Fruit fly (Drosophila melanogaster) whole organism, embryonic: ENCODE data around the gene CG32983.

Experiments
- Abd-B ChIP-seq: fragments of 200-800 bp; sonication (Bioruptor generic); optimal IDR thresholded peaks from 2 replicates; lab custom pipeline; 2018; ENCODE audit warnings: missing biosample characterization, mild to moderate bottlenecking, missing genetic modification characterization, moderate library complexity
- CG10366 ChIP-seq: fragments of 200-800 bp; sonication (Bioruptor generic); IDR thresholded peaks from 2 replicates; pipeline ENCODE4 v1.3.6; 2022; ENCODE audit warnings: missing biosample characterization, missing genetic modification characterization
- CG11093 ChIP-seq: fragments of 200-800 bp; sonication (Bioruptor generic); IDR thresholded peaks from 3 replicates; pipeline ENCODE4 v1.3.6; 2022; ENCODE audit warnings: missing biosample characterization, missing genetic modification characterization
- CG11504 ChIP-seq: fragments of 200-800 bp; sonication (Bioruptor generic); optimal IDR thresholded peaks from 3 replicates; lab custom pipeline; 2019; ENCODE audit warnings: missing biosample characterization, mild to moderate bottlenecking, missing genetic modification characterization, moderate library complexity
- CG12219 ChIP-seq: fragments of 200-800 bp; sonication (Bioruptor generic); optimal IDR thresholded peaks from 3 replicates; lab custom pipeline; 2018; ENCODE audit warnings: missing biosample characterization, mild to moderate bottlenecking, missing genetic modification characterization
- CG14014 ChIP-seq: fragments of 200-800 bp; sonication (Bioruptor generic); IDR thresholded peaks from 2 replicates; pipeline ENCODE4 v1.3.6; 2022; ENCODE audit warnings: missing biosample characterization, missing genetic modification characterization
- CG15696 ChIP-seq: fragments of 200-800 bp; sonication (Bioruptor generic); optimal IDR thresholded peaks from 2 replicates; lab custom pipeline; 2019; ENCODE audit warnings: missing biosample characterization, mild to moderate bottlenecking, missing genetic modification characterization, moderate library complexity
- CG16813 ChIP-seq: fragments of 200-800 bp; sonication (Bioruptor generic); IDR thresholded peaks from 3 replicates; pipeline ENCODE4 v1.3.6; 2022; ENCODE audit warnings: missing biosample characterization, missing genetic modification characterization; ENCODE audit not compliant: partially characterized antibody
- CG17359 ChIP-seq: fragments of 200-800 bp; sonication (Bioruptor generic); optimal IDR thresholded peaks from 3 replicates; lab custom pipeline; 2018; ENCODE audit warnings: missing biosample characterization, mild to moderate bottlenecking, missing genetic modification characterization, moderate library complexity
- CG2199 ChIP-seq: fragments of 200-800 bp; sonication (Bioruptor generic); IDR thresholded peaks from 3 replicates; pipeline ENCODE4 v1.3.6; 2022; ENCODE audit warnings: missing biosample characterization, missing genetic modification characterization
- CG2202 ChIP-seq: fragments of 200-800 bp; sonication (Bioruptor generic); optimal IDR thresholded peaks from 2 replicates; lab custom pipeline; 2018; ENCODE audit warnings: missing biosample characterization, mild to moderate bottlenecking, missing genetic modification characterization
- CG30431 ChIP-seq: fragments of 200-800 bp; sonication (Bioruptor generic); optimal IDR thresholded peaks from 2 replicates; lab custom pipeline; 2017; ENCODE audit warnings: missing biosample characterization, missing genetic modification characterization
- CG31365 ChIP-seq: fragments of 200-800 bp; sonication (Bioruptor generic); optimal IDR thresholded peaks from 2 replicates; lab custom pipeline; 2018; ENCODE audit warnings: missing biosample characterization, mild to moderate bottlenecking, missing genetic modification characterization
- CG33213 ChIP-seq: fragments of 200-800 bp; sonication (Bioruptor generic); optimal IDR thresholded peaks from 3 replicates; lab custom pipeline; 2016; ENCODE audit warnings: missing biosample characterization, missing genetic modification characterization
- CG8478 ChIP-seq: fragments of >200 bp; optimal IDR thresholded peaks from 2 replicates; lab custom pipeline; 2018
- CrebB ChIP-seq: fragments of 200-800 bp; sonication (Bioruptor generic); optimal IDR thresholded peaks from 3 replicates; lab custom pipeline; 2018; ENCODE audit warnings: missing biosample characterization, mild to moderate bottlenecking, missing genetic modification characterization
- Doc3 ChIP-seq: fragments of 200-800 bp; sonication (Bioruptor generic); IDR thresholded peaks from 3 replicates; pipeline ENCODE4 v1.3.6; 2022; ENCODE audit warnings: missing biosample characterization, missing genetic modification characterization; ENCODE audit not compliant: partially characterized antibody
- E2f2 ChIP-seq: fragments of 200-800 bp; sonication (Bioruptor generic); IDR thresholded peaks from 2 replicates; pipeline ENCODE4 v1.3.6; 2022; ENCODE audit warnings: missing biosample characterization, missing genetic modification characterization
- HmgZ ChIP-seq: fragments of 200-800 bp; sonication (Bioruptor generic); optimal IDR thresholded peaks from 2 replicates; lab custom pipeline; 2018; ENCODE audit warnings: missing biosample characterization, mild to moderate bottlenecking, missing genetic modification characterization
- Hr3 ChIP-seq: fragments of 200-800 bp; sonication (Bioruptor generic); optimal IDR thresholded peaks from 3 replicates; lab custom pipeline; 2016; ENCODE audit warnings: missing biosample characterization, missing genetic modification characterization
- Lim3 ChIP-seq: fragments of 200-800 bp; sonication (Bioruptor generic); IDR thresholded peaks from 2 replicates; pipeline ENCODE4 v1.3.6; 2022; ENCODE audit warnings: missing biosample characterization, missing genetic modification characterization
- NK7.1 ChIP-seq: fragments of 200-800 bp; sonication (Bioruptor generic); optimal IDR thresholded peaks from 3 replicates; lab custom pipeline; 2016; ENCODE audit warnings: missing biosample characterization, missing genetic modification characterization
- Nf-YB ChIP-seq: fragments of 200-800 bp; sonication (Bioruptor generic); optimal IDR thresholded peaks from 3 replicates; lab custom pipeline; 2019; ENCODE audit warnings: missing biosample characterization, mild to moderate bottlenecking, missing genetic modification characterization, moderate library complexity
- Nf-YC ChIP-seq: fragments of 200-800 bp; optimal IDR thresholded peaks from 3 replicates; lab custom pipeline; 2019; ENCODE audit warnings: missing biosample characterization, mild to moderate bottlenecking, missing genetic modification characterization, moderate library complexity
- Opbp ChIP-seq: fragments of 200-800 bp; sonication (Bioruptor generic); IDR thresholded peaks from 3 replicates; pipeline ENCODE4 v1.3.6; 2022; ENCODE audit warnings: missing biosample characterization, missing genetic modification characterization; ENCODE audit not compliant: partially characterized antibody
- Six4 ChIP-seq: fragments of 200-800 bp; sonication (Bioruptor generic); optimal IDR thresholded peaks from 2 replicates; lab custom pipeline; 2016; ENCODE audit warnings: missing biosample characterization, missing genetic modification characterization
- Stat92E ChIP-seq, 3 experiments: fragments of >200 bp in 2 of 3; fragments of 200-800 bp in 1 of 3; sonication (Bioruptor generic) in 1 of 3; optimal IDR thresholded peaks; 2 replicates each; lab custom pipeline; 2017 to 2019; ENCODE audit warnings: missing biosample characterization in 3 of 3, missing genetic modification characterization in 3 of 3, mild to moderate bottlenecking in 1 of 3, moderate library complexity in 1 of 3
- Taf1 ChIP-seq: fragments of 200-800 bp; sonication (Bioruptor generic); IDR thresholded peaks from 2 replicates; pipeline ENCODE4 v1.3.6; 2022; ENCODE audit warnings: missing biosample characterization, missing genetic modification characterization
- Usf ChIP-seq: fragments of 200-800 bp; sonication (Bioruptor generic); optimal IDR thresholded peaks from 2 replicates; lab custom pipeline; 2017; ENCODE audit warnings: missing genotype, missing biosample characterization, missing genetic modification characterization
- amos ChIP-seq: fragments of 200-800 bp; sonication (Bioruptor generic); IDR thresholded peaks from 2 replicates; pipeline ENCODE4 v1.3.6; 2022; ENCODE audit warnings: missing biosample characterization, missing genetic modification characterization; ENCODE audit not compliant: partially characterized antibody
- chn ChIP-seq: fragments of 200-800 bp; sonication (Bioruptor generic); optimal IDR thresholded peaks from 2 replicates; lab custom pipeline; 2016; ENCODE audit warnings: missing biosample characterization, missing genetic modification characterization
- crol ChIP-seq: fragments of 200-800 bp; sonication (Bioruptor generic); IDR thresholded peaks from 2 replicates; pipeline ENCODE4 v1.3.6; 2022; ENCODE audit warnings: missing biosample characterization, missing genetic modification characterization
- da ChIP-seq: fragments of 200-800 bp; sonication (Bioruptor generic); optimal IDR thresholded peaks from 2 replicates; lab custom pipeline; 2016; ENCODE audit warnings: missing biosample characterization, missing genetic modification characterization
- danr ChIP-seq: fragments of 200-800 bp; sonication (Bioruptor generic); IDR thresholded peaks from 2 replicates; pipeline ENCODE4 v1.3.6; 2022; ENCODE audit warnings: missing biosample characterization, missing genetic modification characterization
- fru ChIP-seq: fragments of >200 bp; optimal IDR thresholded peaks from 2 replicates; lab custom pipeline; 2017
- gce ChIP-seq: fragments of 200-800 bp; sonication (Bioruptor generic); IDR thresholded peaks from 3 replicates; pipeline ENCODE4 v1.3.6; 2022; ENCODE audit warnings: missing biosample characterization, missing genetic modification characterization
- gsb-n ChIP-seq: fragments of 200-800 bp; sonication (Bioruptor generic); optimal IDR thresholded peaks from 3 replicates; lab custom pipeline; 2018; ENCODE audit warnings: missing biosample characterization, mild to moderate bottlenecking, missing genetic modification characterization
- lab ChIP-seq: fragments of 200-800 bp; sonication (Bioruptor generic); optimal IDR thresholded peaks from 3 replicates; lab custom pipeline; 2017; ENCODE audit warnings: missing biosample characterization, missing genetic modification characterization, mild to moderate bottlenecking, moderate library complexity, missing genetic modification reagents
- lbe ChIP-seq: fragments of 200-800 bp; sonication (Bioruptor generic); optimal IDR thresholded peaks from 2 replicates; lab custom pipeline; 2016; ENCODE audit warnings: missing biosample characterization, mild to moderate bottlenecking, missing genetic modification characterization
- nmo ChIP-seq: fragments of 200-800 bp; sonication (Bioruptor generic); optimal IDR thresholded peaks from 2 replicates; lab custom pipeline; 2018; ENCODE audit warnings: missing biosample characterization, mild to moderate bottlenecking, missing genetic modification characterization, moderate library complexity
- org-1 ChIP-seq: fragments of 200-800 bp; sonication (Bioruptor generic); optimal IDR thresholded peaks from 2 replicates; lab custom pipeline; 2017; ENCODE audit warnings: missing biosample characterization, missing genetic modification characterization
- pb ChIP-seq: fragments of 200-800 bp; sonication (Bioruptor generic); optimal IDR thresholded peaks from 3 replicates; lab custom pipeline; 2016; ENCODE audit warnings: missing biosample characterization, missing genetic modification characterization
- ro ChIP-seq: fragments of 200-800 bp; sonication (Bioruptor generic); IDR thresholded peaks from 2 replicates; pipeline ENCODE4 v1.3.6; 2022; ENCODE audit warnings: missing biosample characterization, missing genetic modification characterization
- slbo ChIP-seq: fragments of 200-800 bp; sonication (Bioruptor generic); IDR thresholded peaks from 2 replicates; pipeline ENCODE4 v1.3.6; 2022; ENCODE audit warnings: missing biosample characterization, missing genetic modification characterization
- sob ChIP-seq: fragments of 200-800 bp; sonication (Bioruptor generic); IDR thresholded peaks from 2 replicates; pipeline ENCODE4 v1.3.6; 2022; ENCODE audit warnings: missing biosample characterization, missing genetic modification characterization

Gene CG32983

DNA sequence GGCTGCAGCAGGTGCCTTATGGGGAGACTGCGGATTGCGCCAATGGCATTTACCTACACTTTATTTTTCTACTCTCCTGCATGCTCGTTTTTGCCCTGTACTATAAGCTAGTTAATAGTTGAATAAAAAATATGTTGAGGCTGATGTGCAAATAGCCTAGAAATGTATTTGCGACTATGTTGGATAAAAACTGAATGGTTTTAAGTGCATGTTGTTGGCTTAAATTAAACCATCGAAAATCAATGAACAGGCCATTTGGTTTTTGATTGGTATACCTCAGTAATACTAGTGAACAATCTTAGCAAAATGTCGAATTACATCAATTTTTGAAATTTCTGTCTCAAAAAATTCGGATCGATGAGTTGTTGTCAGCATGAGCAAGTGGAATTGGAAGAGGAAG lies at the start of gene CG32983:
Gene CG32983 (plus strand): TSS at position 301 of the 400 bp plus-strand sequence.
- no peak for TF ChIP-seq danr (GFP tag; lab: Robert Waterston, UW)
- TF ChIP-seq Hr3 (GFP tag; lab: Kevin White, UChicago): no peak
- TF ChIP-seq Taf1 (GFP tag; lab: Robert Waterston, UW): no peak
- TF ChIP-seq CG15696: no peak
- TF ChIP-seq fru (lab: Kevin White, UChicago): no peak
- TF ChIP-seq Lim3 (GFP tag; lab: Robert Waterston, UW): no peak
- no peak for TF ChIP-seq Six4 (GFP tag; lab: Kevin White, UChicago)
- no peak for TF ChIP-seq Usf
- TF ChIP-seq E2f2 (GFP tag; lab: Robert Waterston, UW): no peak
- TF ChIP-seq CG30431 (GFP tag; lab: Kevin White, UChicago): no peak
- no peak for TF ChIP-seq CG33213
- TF ChIP-seq CG11093: no peak
- TF ChIP-seq Doc3 (GFP tag; lab: Robert Waterston, UW): no peak
- TF ChIP-seq Stat92E (GFP tag; optimal IDR thresholded peaks at IDR 0.05; lab: Kevin White, UChicago): no peak
- TF ChIP-seq CG14014 (GFP tag; lab: Robert Waterston, UW): no peak
- TF ChIP-seq ro (GFP tag; lab: Robert Waterston, UW): no peak
- no peak for TF ChIP-seq lbe (GFP tag; lab: Kevin White, UChicago)
- TF ChIP-seq CG17359: no peak

DNA sequence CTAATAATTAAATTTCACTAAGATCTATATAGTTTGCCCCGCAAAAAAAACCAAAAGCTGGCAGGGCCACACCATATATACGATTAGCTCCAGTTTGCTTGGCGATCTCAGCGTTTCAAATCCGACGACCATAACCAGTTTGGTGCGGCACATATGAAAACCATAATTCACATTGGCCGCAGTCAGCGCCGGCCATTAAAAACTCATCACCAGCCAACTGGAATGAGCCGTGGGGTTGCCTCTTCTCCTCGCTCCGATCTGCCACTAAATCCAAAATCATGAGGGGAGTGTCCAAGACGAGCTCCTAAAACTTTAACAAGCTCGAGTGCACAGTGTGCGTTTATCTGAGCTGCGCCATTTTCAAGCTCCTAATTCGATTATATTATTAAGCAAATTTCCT lies 48.3 kb upstream of the CG32983 start:
- TF ChIP-seq gsb-n (tag; lab: Kevin White, UChicago): peak; percentile 0
- peak; percentile 80 for TF ChIP-seq Nf-YC (tag; lab: Kevin White, UChicago)
- no peak for TF ChIP-seq CG8478 (lab: Kevin White, UChicago)
- peak; percentile 90 for TF ChIP-seq Nf-YB (GFP tag; lab: Kevin White, UChicago)

DNA sequence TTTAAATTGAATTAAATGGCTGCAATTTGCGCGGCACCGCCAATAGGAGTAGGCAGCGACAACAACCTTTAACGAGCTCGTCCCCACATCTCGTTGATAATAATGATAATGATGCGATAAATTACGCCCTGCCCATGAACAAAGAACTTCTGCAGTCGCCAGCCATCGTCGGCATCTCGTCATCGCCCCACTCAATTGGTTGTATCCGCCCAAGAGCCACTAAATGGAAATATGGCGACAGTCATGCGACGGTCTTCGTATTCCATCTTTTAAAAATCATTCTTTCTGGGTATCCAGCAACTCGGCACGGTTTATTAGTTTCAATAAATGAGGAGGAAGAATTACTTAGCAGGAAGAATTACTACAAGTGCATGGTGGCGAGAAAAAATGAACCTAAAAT lies 45.1 kb upstream of the CG32983 start:
- TF ChIP-seq Nf-YB (GFP tag; lab: Kevin White, UChicago) (peak; percentile 88), da (GFP tag; lab: Kevin White, UChicago) (no peak), Nf-YC (tag; lab: Kevin White, UChicago) (peak; percentile 62)

DNA sequence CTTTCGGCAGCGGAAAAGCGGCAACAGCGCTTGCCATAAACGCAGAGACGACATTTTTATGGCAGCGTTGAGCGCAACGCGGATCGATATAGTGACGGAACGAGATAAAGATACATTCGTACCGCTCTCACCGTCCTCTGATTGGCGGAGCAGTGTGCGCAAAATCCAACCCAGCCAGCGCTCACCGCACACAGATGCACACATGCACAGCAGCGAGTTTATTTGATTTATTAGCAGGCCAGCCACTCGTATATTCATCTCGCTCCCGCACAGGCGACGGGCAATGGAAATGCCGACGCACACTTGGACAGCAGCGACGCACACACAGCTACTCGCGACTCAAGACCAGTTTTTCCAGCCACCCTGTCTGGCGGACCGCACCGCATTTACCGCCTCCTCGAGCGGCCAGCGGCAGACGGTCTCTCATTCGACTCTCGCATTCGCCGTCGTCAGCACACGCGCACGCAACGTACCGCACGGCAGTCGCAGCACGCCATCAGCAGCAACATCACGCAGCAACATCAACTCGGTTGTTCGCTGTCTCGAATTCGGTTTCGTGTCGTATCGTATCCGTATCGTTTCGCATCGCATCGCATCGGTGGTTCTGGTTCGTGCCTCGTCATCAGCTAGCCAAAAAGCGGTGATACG lies 40.3 kb upstream of the CG32983 start, which contains the start of gene SoxN:
Gene SoxN (plus strand): TSS at position 424 of the 648 bp plus-strand sequence.
- TF ChIP-seq CG12219 (no peak), Hr3 (GFP tag; lab: Kevin White, UChicago) (no peak), pb (GFP tag; lab: Kevin White, UChicago) (peak; percentile 2), CG31365 (tag; lab: Kevin White, UChicago) (no peak), HmgZ (tag; lab: Kevin White, UChicago) (peak; percentile 40), sob (GFP tag; lab: Robert Waterston, UW) (peak; percentile 43), CG2199 (peak; percentile 96), amos (peak; percentile 49), slbo (GFP tag; lab: Robert Waterston, UW) (peak; percentile 32; the same call in 1 of the 2 replicates), crol (GFP tag; lab: Robert Waterston, UW) (0 out of 2 replicates have a peak, but pooled peaks have one; percentile 23), nmo (peak; percentile 63), CG2202 (peak; percentile 7), chn (GFP tag; lab: Kevin White, UChicago) (peak; percentile 57), org-1 (GFP tag; lab: Kevin White, UChicago) (no peak), lab (peak; percentile 33), CG14014 (GFP tag; lab: Robert Waterston, UW) (no peak), CG16813 (GFP tag; lab: Robert Waterston, UW) (peak; percentile 54; the same call in 2 of the 3 replicates), gce (GFP tag; lab: Robert Waterston, UW) (0 out of 3 replicates have a peak, but pooled peaks have one; percentile 26), Abd-B (GFP tag; lab: Kevin White, UChicago) (peak; percentile 61), CG11504 (tag; lab: Kevin White, UChicago) (peak; percentile 89), CG10366 (peak; percentile 44; the same call in 1 of the 2 replicates), Opbp (GFP tag; lab: Robert Waterston, UW) (peak; percentile 52; the same call in 1 of the 3 replicates), NK7.1 (peak; percentile 15), CrebB (tag; lab: Kevin White, UChicago) (peak; percentile 52)
